Fruit fly (Drosophila melanogaster) whole organism, embryonic: ENCODE results near the gene CG14054.
A peak's percentile ranks its signal among the peaks of the same experiment; 100 is the strongest.

ENCODE experiments used
- CG12104 ChIP-seq: fragments of 200-800 bp; sonication (Bioruptor generic); optimal IDR thresholded peaks from 3 replicates; lab custom pipeline; 2016; ENCODE audit warnings: missing biosample characterization, missing genetic modification characterization
- CG12219 ChIP-seq: fragments of 200-800 bp; sonication (Bioruptor generic); optimal IDR thresholded peaks from 3 replicates; lab custom pipeline; 2018; ENCODE audit warnings: missing biosample characterization, mild to moderate bottlenecking, missing genetic modification characterization
- CG12659 ChIP-seq: fragments of 200-800 bp; sonication (Bioruptor generic); optimal IDR thresholded peaks from 3 replicates; lab custom pipeline; 2017; ENCODE audit warnings: mild to moderate bottlenecking, missing biosample characterization, missing genetic modification reagents, missing genetic modification characterization
- CG1529 ChIP-seq: fragments of 200-800 bp; sonication (Bioruptor generic); optimal IDR thresholded peaks from 3 replicates; lab custom pipeline; 2018; ENCODE audit warnings: missing biosample characterization, missing genetic modification characterization
- CG16813 ChIP-seq: fragments of 200-800 bp; sonication (Bioruptor generic); IDR thresholded peaks from 3 replicates; pipeline ENCODE4 v1.3.6; 2022; ENCODE audit warnings: missing biosample characterization, missing genetic modification characterization; ENCODE audit not compliant: partially characterized antibody
- CG17568 ChIP-seq: fragments of 200-800 bp; sonication (Bioruptor generic); optimal IDR thresholded peaks from 2 replicates; lab custom pipeline; 2018; ENCODE audit warnings: missing biosample characterization, mild to moderate bottlenecking, missing genetic modification characterization, moderate library complexity
- CG18011 ChIP-seq: fragments of 200-800 bp; sonication (Bioruptor generic); optimal IDR thresholded peaks from 2 replicates; lab custom pipeline; 2017; ENCODE audit warnings: missing biosample characterization, missing genetic modification characterization, mild to moderate bottlenecking, moderate library complexity, missing genotype
- CG18262 ChIP-seq: fragments of 200-800 bp; optimal IDR thresholded peaks from 3 replicates; lab custom pipeline; 2019; ENCODE audit warnings: missing biosample characterization, mild to moderate bottlenecking, missing genetic modification characterization, moderate library complexity
- CG2678 ChIP-seq: fragments of 200-800 bp; sonication (Bioruptor generic); optimal IDR thresholded peaks from 3 replicates; lab custom pipeline; 2019; ENCODE audit warnings: missing biosample characterization, mild to moderate bottlenecking, missing genetic modification characterization, moderate library complexity
- CG31388 ChIP-seq: fragments of 200-800 bp; sonication (Bioruptor generic); optimal IDR thresholded peaks from 2 replicates; lab custom pipeline; 2016; ENCODE audit warnings: missing biosample characterization, missing genetic modification characterization
- CG4820 ChIP-seq: fragments of 200-800 bp; sonication (Bioruptor generic); optimal IDR thresholded peaks from 3 replicates; lab custom pipeline; 2016; ENCODE audit warnings: missing biosample characterization, missing genetic modification characterization
- CG6689 ChIP-seq: fragments of 200-800 bp; sonication (Bioruptor generic); IDR thresholded peaks from 2 replicates; pipeline ENCODE4 v1.3.6; 2022; ENCODE audit warnings: missing biosample characterization, missing genetic modification characterization
- CG7372 ChIP-seq: fragments of 200-800 bp; sonication (Bioruptor generic); IDR thresholded peaks from 2 replicates; pipeline ENCODE4 v1.3.6; 2022; ENCODE audit warnings: missing biosample characterization, missing genetic modification characterization
- CTCF ChIP-seq: fragments of 200-800 bp; sonication (Bioruptor generic); optimal IDR thresholded peaks from 2 replicates; lab custom pipeline; 2017; ENCODE audit warnings: missing biosample characterization, mild to moderate bottlenecking, missing genetic modification characterization, moderate library complexity
- D ChIP-seq, 2 experiments: fragments of 200-800 bp in 1 of 2; fragments of >200 bp in 1 of 2; sonication (Bioruptor generic) in 1 of 2; optimal IDR thresholded peaks; 2 replicates in 1 of 2; 3 replicates in 1 of 2; lab custom pipeline; 2017; ENCODE audit warnings: mild to moderate bottlenecking in 1 of 2, missing biosample characterization in 1 of 2, missing genetic modification characterization in 1 of 2, missing genetic modification reagents in 1 of 2
- Deaf1 ChIP-seq: fragments of 200-800 bp; optimal IDR thresholded peaks from 3 replicates; lab custom pipeline; 2019; ENCODE audit warnings: missing biosample characterization, mild to moderate bottlenecking, missing genetic modification characterization, moderate library complexity
- Dip3 ChIP-seq: fragments of 200-800 bp; sonication (Bioruptor generic); optimal IDR thresholded peaks from 3 replicates; lab custom pipeline; 2016; ENCODE audit warnings: missing biosample characterization, missing genetic modification characterization
- Dref ChIP-seq: fragments of 200-800 bp; sonication (Bioruptor generic); IDR thresholded peaks from 2 replicates; pipeline ENCODE4 v1.3.6; 2022; ENCODE audit warnings: missing biosample characterization, missing genetic modification characterization
- Elba2 ChIP-seq: fragments of 200-800 bp; sonication (Bioruptor generic); optimal IDR thresholded peaks from 3 replicates; lab custom pipeline; 2016; ENCODE audit warnings: missing biosample characterization, missing genetic modification characterization
- Ets65A ChIP-seq: fragments of 200-800 bp; sonication (Bioruptor generic); peaks from one replicate; lab custom pipeline; 2016; ENCODE audit warnings: missing biosample characterization, missing genetic modification characterization
- GATAe ChIP-seq: fragments of 200-800 bp; sonication (Bioruptor generic); conservative IDR thresholded peaks from 2 replicates; pipeline ENCODE4 v1.3.6; 2022; ENCODE audit warnings: missing biosample characterization, missing genetic modification characterization
- H2.0 ChIP-seq: fragments of 200-800 bp; sonication (Bioruptor generic); IDR thresholded peaks from 2 replicates; pipeline ENCODE4 v1.3.6; 2022; ENCODE audit warnings: missing biosample characterization, missing genetic modification characterization
- Mes4 ChIP-seq: fragments of 200-800 bp; sonication (Bioruptor generic); optimal IDR thresholded peaks from 2 replicates; lab custom pipeline; 2016; ENCODE audit warnings: missing biosample characterization, missing genetic modification characterization
- Nf-YB ChIP-seq: fragments of 200-800 bp; sonication (Bioruptor generic); optimal IDR thresholded peaks from 3 replicates; lab custom pipeline; 2019; ENCODE audit warnings: missing biosample characterization, mild to moderate bottlenecking, missing genetic modification characterization, moderate library complexity
- Ravus ChIP-seq: fragments of 200-800 bp; sonication (Bioruptor generic); IDR thresholded peaks from 2 replicates; pipeline ENCODE4 v1.3.6; 2022; ENCODE audit warnings: missing biosample characterization, missing genetic modification characterization
- Ssrp ChIP-seq: fragments of 200-800 bp; sonication (Bioruptor generic); optimal IDR thresholded peaks from 2 replicates; lab custom pipeline; 2018; ENCODE audit warnings: missing biosample characterization, mild to moderate bottlenecking, missing genetic modification characterization, moderate library complexity
- Tbp ChIP-seq: fragments of >200 bp; optimal IDR thresholded peaks from 2 replicates; lab custom pipeline; 2018; ENCODE audit warnings: missing biosample characterization, missing genetic modification characterization
- ash1 ChIP-seq: fragments of 200-800 bp; sonication (Bioruptor generic); optimal IDR thresholded peaks from 2 replicates; lab custom pipeline; 2018; ENCODE audit warnings: missing biosample characterization, mild to moderate bottlenecking, missing genetic modification characterization
- cg ChIP-seq: fragments of 200-800 bp; sonication (Bioruptor generic); optimal IDR thresholded peaks from 3 replicates; lab custom pipeline; 2019; ENCODE audit warnings: missing biosample characterization, mild to moderate bottlenecking, missing genetic modification characterization, moderate library complexity
- chinmo ChIP-seq: fragments of 200-800 bp; sonication (Bioruptor generic); IDR thresholded peaks from 4 replicates; pipeline ENCODE4 v1.3.6; 2022; ENCODE audit warnings: missing biosample characterization, missing genetic modification characterization; ENCODE audit not compliant: partially characterized antibody
- dan ChIP-seq: fragments of 200-800 bp; sonication (Bioruptor generic); IDR thresholded peaks from 2 replicates; pipeline ENCODE4 v1.3.6; 2022; ENCODE audit warnings: missing biosample characterization, missing genetic modification characterization
- ftz-f1 ChIP-seq: fragments of 200-800 bp; sonication (Bioruptor generic); optimal IDR thresholded peaks from 2 replicates; lab custom pipeline; 2016; ENCODE audit warnings: missing biosample characterization, missing genetic modification characterization
- grn ChIP-seq: fragments of 200-800 bp; sonication (Bioruptor generic); optimal IDR thresholded peaks from 3 replicates; lab custom pipeline; 2017; ENCODE audit warnings: missing biosample characterization, missing genetic modification characterization
- hb ChIP-seq: fragments of 200-800 bp; sonication (Bioruptor generic); IDR thresholded peaks from 3 replicates; pipeline ENCODE4 v1.3.6; 2022; ENCODE audit warnings: missing biosample characterization, missing genetic modification characterization; ENCODE audit not compliant: partially characterized antibody
- hth ChIP-seq: fragments of >200 bp; optimal IDR thresholded peaks from 2 replicates; lab custom pipeline; 2017; ENCODE audit warnings: inconsistent platforms
- jing ChIP-seq: fragments of 200-800 bp; sonication (Bioruptor generic); optimal IDR thresholded peaks from 2 replicates; lab custom pipeline; 2018; ENCODE audit warnings: missing biosample characterization, mild to moderate bottlenecking, missing genetic modification characterization
- kah ChIP-seq: fragments of 200-800 bp; sonication (Bioruptor generic); optimal IDR thresholded peaks from 2 replicates; lab custom pipeline; 2018; ENCODE audit warnings: missing biosample characterization, mild to moderate bottlenecking, missing genetic modification characterization
- lmd ChIP-seq: fragments of 200-800 bp; sonication (Bioruptor generic); IDR thresholded peaks from 2 replicates; pipeline ENCODE4 v1.3.6; 2022; ENCODE audit warnings: missing biosample characterization, missing genetic modification characterization
- mld ChIP-seq: fragments of 200-800 bp; sonication (Bioruptor generic); IDR thresholded peaks from 3 replicates; pipeline ENCODE4 v1.3.6; 2022; ENCODE audit warnings: missing biosample characterization, missing genetic modification characterization; ENCODE audit not compliant: partially characterized antibody
- otp ChIP-seq: fragments of 200-800 bp; sonication (Bioruptor generic); IDR thresholded peaks from 3 replicates; pipeline ENCODE4, ENCODE4 v1.3.6; 2022; ENCODE audit warnings: missing biosample characterization, missing genetic modification characterization
- peb ChIP-seq: fragments of 200-800 bp; sonication (Bioruptor generic); IDR thresholded peaks from 2 replicates; pipeline ENCODE4 v1.3.6; 2022; ENCODE audit warnings: missing biosample characterization, missing genetic modification characterization
- rib ChIP-seq: fragments of 200-800 bp; sonication (Bioruptor generic); IDR thresholded peaks from 2 replicates; pipeline ENCODE4 v1.3.6; 2022; ENCODE audit warnings: missing biosample characterization, missing genetic modification characterization
- row ChIP-seq: fragments of 200-800 bp; sonication (Bioruptor generic); IDR thresholded peaks from 3 replicates; pipeline ENCODE4 v1.3.6; 2022; ENCODE audit warnings: missing biosample characterization, missing genetic modification characterization
- salm ChIP-seq: fragments of 200-800 bp; sonication (Bioruptor generic); optimal IDR thresholded peaks from 2 replicates; lab custom pipeline; 2018; ENCODE audit warnings: missing biosample characterization, mild to moderate bottlenecking, missing genetic modification characterization
- tio ChIP-seq: fragments of 200-800 bp; sonication (Bioruptor generic); optimal IDR thresholded peaks from 2 replicates; lab custom pipeline; 2017; ENCODE audit warnings: missing biosample characterization, missing genetic modification characterization, inconsistent platforms
- tna ChIP-seq: fragments of 200-800 bp; sonication (Bioruptor generic); IDR thresholded peaks from 2 replicates; pipeline ENCODE4 v1.3.6; 2022; ENCODE audit warnings: missing biosample characterization, missing genetic modification characterization; ENCODE audit not compliant: partially characterized antibody

Gene CG14054

dm6 chrX:2050070-2050899 lies 15.9 kb downstream of the CG14054 start, which contains the start of gene moody (continued):
- peak; percentile 88 for TF ChIP-seq GATAe (GFP tag; lab: Robert Waterston, UW)
- TF ChIP-seq salm (tag; lab: Kevin White, UChicago): peak; percentile 91
- peak; percentile 99 for TF ChIP-seq rib (GFP tag; lab: Robert Waterston, UW)
- peak; percentile 89 for TF ChIP-seq CG18262
- TF ChIP-seq CG17568: peak; percentile 93
- TF ChIP-seq peb (GFP tag; lab: Robert Waterston, UW): peak; percentile 96
- TF ChIP-seq ftz-f1 (GFP tag; lab: Kevin White, UChicago): peak; percentile 95
- TF ChIP-seq CTCF (GFP tag; lab: Kevin White, UChicago): peak; percentile 63
- TF ChIP-seq CG12659 (GFP tag; lab: Kevin White, UChicago): peak; percentile 98

dm6 chrX:2048778-2049686 lies 17.1 kb downstream of the CG14054 start:
- TF ChIP-seq Elba2 (GFP tag; lab: Kevin White, UChicago) (no peak), CG18011 (GFP tag; lab: Kevin White, UChicago) (no peak), CG31388 (GFP tag; lab: Kevin White, UChicago) (no peak), Mes4 (GFP tag; lab: Kevin White, UChicago) (no peak), mld (no peak), hth (no peak), CG12104 (no peak), otp (GFP tag; lab: Robert Waterston, UW) (no peak), GATAe (GFP tag; lab: Robert Waterston, UW) (0 out of 2 replicates have a peak, but pooled peaks have one; percentile 25), row (peak; percentile 6; the same call in 1 of the 3 replicates), Ets65A (GFP tag; lab: Kevin White, UChicago) (peak; percentile 76), CG12219 (GFP tag; lab: Kevin White, UChicago) (no peak), grn (no peak), cg (GFP tag; lab: Kevin White, UChicago) (peak; percentile 32), Nf-YB (GFP tag; lab: Kevin White, UChicago) (no peak), D (optimal IDR thresholded peaks at IDR 0.05; lab: Kevin White, UChicago) (no peak), D (GFP tag; optimal IDR thresholded peaks at IDR 0.05; lab: Kevin White, UChicago) (no peak), lmd (GFP tag; lab: Robert Waterston, UW) (no peak), hb (no peak), Deaf1 (tag; lab: Kevin White, UChicago) (no peak), CG16813 (no peak), H2.0 (GFP tag; lab: Robert Waterston, UW) (no peak), Dip3 (GFP tag; lab: Kevin White, UChicago) (no peak), dan (GFP tag; lab: Robert Waterston, UW) (no peak), Dref (GFP tag; lab: Robert Waterston, UW) (0 out of 2 replicates have a peak, but pooled peaks have one; percentile 10), chinmo (GFP tag; lab: Robert Waterston, UW) (0 out of 4 replicates have a peak, but pooled peaks have one; percentile 31), Ssrp (tag; lab: Kevin White, UChicago) (no peak), tio (no peak), Tbp (GFP tag; lab: Kevin White, UChicago) (no peak), CG6689 (GFP tag; lab: Robert Waterston, UW) (no peak), CG2678 (tag; lab: Kevin White, UChicago) (no peak), ash1 (GFP tag; lab: Kevin White, UChicago) (no peak), CG7372 (peak; percentile 69), CG4820 (GFP tag; lab: Kevin White, UChicago) (no peak), tna (GFP tag; lab: Robert Waterston, UW) (no peak), CG1529 (GFP tag; lab: Kevin White, UChicago) (no peak), Ravus (GFP tag; lab: Robert Waterston, UW) (no peak), jing (no peak), kah (GFP tag; lab: Kevin White, UChicago) (no peak)
